Worm (Caenorhabditis elegans) whole organism, L4 larva: ENCODE results near the gene grd-9.

Experiments
- F10B5.3 ChIP-seq: sonication (generic microtip); optimal IDR thresholded peaks from 2 replicates; lab custom pipeline; 2016; ENCODE audit warnings: mild to moderate bottlenecking, missing genetic modification characterization, missing compliant biosample characterization
- F49E8.2 ChIP-seq: sonication (generic microtip); optimal IDR thresholded peaks from 2 replicates; lab custom pipeline; 2016; ENCODE audit warnings: missing compliant biosample characterization, mild to moderate bottlenecking, missing genetic modification characterization, borderline replicate concordance
- T20F7.1 ChIP-seq: fragments of 200-800 bp; sonication (Bioruptor generic); optimal IDR thresholded peaks from 2 replicates; lab custom pipeline; 2018; ENCODE audit warnings: mild to moderate bottlenecking, missing genetic modification characterization, missing compliant biosample characterization
- T26A8.4 ChIP-seq: fragments of 200-800 bp; sonication (Bioruptor generic); IDR thresholded peaks from 2 replicates; pipeline ENCODE4 v1.3.6; 2022; ENCODE audit warnings: missing genetic modification characterization, missing compliant biosample characterization
- Y75B8A.6 ChIP-seq: fragments of 200-800 bp; sonication (Bioruptor generic); IDR thresholded peaks from 2 replicates; pipeline ENCODE4 v1.3.6; 2022; ENCODE audit warnings: missing genetic modification reagents, missing genetic modification characterization, missing compliant biosample characterization
- ZK337.2 ChIP-seq: fragments of 200-800 bp; sonication (Bioruptor generic); IDR thresholded peaks from 2 replicates; pipeline ENCODE4 v1.3.6; 2022; ENCODE audit warnings: missing genetic modification reagents, missing genetic modification characterization, missing compliant biosample characterization
- aha-1 ChIP-seq: fragments of 150-350 bp; peaks from one replicate; lab custom pipeline; 2014; ENCODE audit warnings: missing biosample characterization, missing genetic modification characterization
- ceh-20 ChIP-seq: fragments of 200-800 bp; sonication (Bioruptor generic); IDR thresholded peaks from 2 replicates; pipeline ENCODE4 v1.3.6; 2022; ENCODE audit warnings: missing genetic modification reagents, missing genetic modification characterization, missing compliant biosample characterization
- ceh-28 ChIP-seq: fragments of 150-350 bp; optimal IDR thresholded peaks from 2 replicates; lab custom pipeline; 2014; ENCODE audit warnings: missing biosample characterization, missing genetic modification reagents, missing genetic modification characterization
- ctbp-1 ChIP-seq: fragments of 200-800 bp; sonication (Bioruptor generic); IDR thresholded peaks from 2 replicates; pipeline ENCODE4 v1.3.6; 2022; ENCODE audit warnings: missing genetic modification reagents, missing genetic modification characterization, missing compliant biosample characterization
- daf-12 ChIP-seq: fragments of 150-350 bp; optimal IDR thresholded peaks from 2 replicates; lab custom pipeline; 2014; ENCODE audit warnings: missing biosample characterization, missing genetic modification reagents, missing genetic modification characterization
- daf-16 ChIP-seq, 3 experiments: sonication (generic microtip); optimal IDR thresholded peaks; 2 replicates each; lab custom pipeline; 2016 to 2017; ENCODE audit warnings: missing genetic modification characterization in 3 of 3, missing genetic modification reagents in 3 of 3, mild to moderate bottlenecking in 2 of 3, missing compliant biosample characterization in 2 of 3, missing biosample characterization in 1 of 3, moderate library complexity in 1 of 3
- daf-19 ChIP-seq: fragments of 200-800 bp; sonication (Bioruptor generic); conservative IDR thresholded peaks from 2 replicates; pipeline ENCODE4 v1.3.6; 2022; ENCODE audit warnings: missing genetic modification characterization, missing compliant biosample characterization
- daf-8 ChIP-seq: fragments of 200-800 bp; sonication (Bioruptor generic); IDR thresholded peaks from 2 replicates; pipeline ENCODE4 v1.3.6; 2022; ENCODE audit warnings: missing genetic modification characterization, missing compliant biosample characterization
- dpl-1 ChIP-seq: fragments of 150-350 bp; optimal IDR thresholded peaks from 2 replicates; lab custom pipeline; 2014; ENCODE audit warnings: missing biosample characterization, missing genetic modification reagents, missing genetic modification characterization
- fkh-10 ChIP-seq: fragments of 150-350 bp; optimal IDR thresholded peaks from 2 replicates; lab custom pipeline; 2014; ENCODE audit warnings: missing biosample characterization, missing genetic modification reagents, missing genetic modification characterization
- fos-1 ChIP-seq: fragments of 150-350 bp; optimal IDR thresholded peaks from 2 replicates; lab custom pipeline; 2014; ENCODE audit warnings: missing biosample characterization, missing genetic modification characterization
- hif-1 ChIP-seq, 2 experiments: sonication (generic microtip); optimal IDR thresholded peaks; 2 replicates each; lab custom pipeline; 2016 to 2017; ENCODE audit warnings: missing compliant biosample characterization in 2 of 2, missing genetic modification characterization in 2 of 2, missing genetic modification reagents in 2 of 2, missing genotype in 2 of 2, mild to moderate bottlenecking in 1 of 2
- hlh-30 ChIP-seq: sonication (generic microtip); optimal IDR thresholded peaks from 2 replicates; lab custom pipeline; 2017; ENCODE audit warnings: antibody characterized with exemption, mild to moderate bottlenecking, missing genetic modification characterization, missing compliant biosample characterization; ENCODE audit not compliant: insufficient read depth
- hmg-1.1 ChIP-seq: fragments of 200-800 bp; sonication (Bioruptor generic); IDR thresholded peaks from 2 replicates; pipeline ENCODE4 v1.3.6; 2022; ENCODE audit warnings: missing genetic modification reagents, missing genetic modification characterization, missing compliant biosample characterization
- jun-1 ChIP-seq: fragments of 150-350 bp; optimal IDR thresholded peaks from 2 replicates; lab custom pipeline; 2014; ENCODE audit warnings: missing biosample characterization, missing genetic modification reagents, missing genetic modification characterization
- lim-7 ChIP-seq: fragments of 200-800 bp; sonication (Bioruptor generic); IDR thresholded peaks from 2 replicates; pipeline ENCODE4 v1.3.6; 2022; ENCODE audit warnings: missing genetic modification characterization, missing compliant biosample characterization
- lin-13 ChIP-seq: fragments of 150-350 bp; optimal IDR thresholded peaks from 2 replicates; lab custom pipeline; 2014; ENCODE audit warnings: missing biosample characterization, missing genetic modification reagents, missing genetic modification characterization
- madf-5 ChIP-seq, 2 experiments: fragments of 200-800 bp; sonication (Bioruptor generic); IDR thresholded peaks; 2 replicates each; pipeline ENCODE4 v1.3.6; 2022; ENCODE audit warnings: missing compliant biosample characterization in 2 of 2, missing genetic modification characterization in 2 of 2
- mep-1 ChIP-seq: fragments of 150-350 bp; sonication (generic microtip); optimal IDR thresholded peaks from 3 replicates; lab custom pipeline; 2014; ENCODE audit warnings: missing biosample characterization, missing genetic modification characterization
- mes-2 ChIP-seq: sonication (generic microtip); optimal IDR thresholded peaks from 2 replicates; lab custom pipeline; 2016; ENCODE audit warnings: missing genotype, mild to moderate bottlenecking, missing genetic modification characterization, missing compliant biosample characterization; ENCODE audit not compliant: poor library complexity, severe bottlenecking
- mxl-2 ChIP-seq: fragments of 200-800 bp; sonication (Bioruptor generic); conservative IDR thresholded peaks from 2 replicates; pipeline ENCODE4 v1.3.6; 2022; ENCODE audit warnings: missing genetic modification reagents, missing genetic modification characterization, missing compliant biosample characterization
- mxl-3 ChIP-seq: fragments of 200-800 bp; sonication (Bioruptor generic); optimal IDR thresholded peaks from 2 replicates; lab custom pipeline; 2018; ENCODE audit warnings: mild to moderate bottlenecking, missing genetic modification characterization, missing compliant biosample characterization
- nhr-11 ChIP-seq: fragments of 150-350 bp; optimal IDR thresholded peaks from 2 replicates; lab custom pipeline; 2014; ENCODE audit warnings: missing biosample characterization, missing genetic modification characterization
- nhr-111 ChIP-seq: fragments of 200-800 bp; sonication (Bioruptor generic); optimal IDR thresholded peaks from 2 replicates; lab custom pipeline; 2018; ENCODE audit warnings: mild to moderate bottlenecking, missing genetic modification characterization, missing compliant biosample characterization
- nhr-237 ChIP-seq: sonication (generic microtip); optimal IDR thresholded peaks from 2 replicates; lab custom pipeline; 2017; ENCODE audit warnings: missing biosample characterization, missing genetic modification characterization
- nhr-42 ChIP-seq: fragments of 200-800 bp; sonication (Bioruptor generic); IDR thresholded peaks from 2 replicates; pipeline ENCODE4 v1.3.6; 2022; ENCODE audit warnings: missing genetic modification characterization, missing compliant biosample characterization
- nhr-48 ChIP-seq: sonication (generic microtip); optimal IDR thresholded peaks from 2 replicates; lab custom pipeline; 2016; ENCODE audit warnings: mild to moderate bottlenecking, missing genetic modification characterization, missing compliant biosample characterization
- nhr-6 ChIP-seq: fragments of 150-350 bp; optimal IDR thresholded peaks from 2 replicates; lab custom pipeline; 2014; ENCODE audit warnings: missing biosample characterization, missing genetic modification characterization
- php-3 ChIP-seq: fragments of 200-800 bp; sonication (Bioruptor generic); IDR thresholded peaks from 2 replicates; pipeline ENCODE4 v1.3.6; 2022; ENCODE audit warnings: missing genetic modification reagents, missing genetic modification characterization, missing compliant biosample characterization
- rbr-2 ChIP-seq: sonication (generic microtip); optimal IDR thresholded peaks from 2 replicates; lab custom pipeline; 2016; ENCODE audit warnings: missing genotype, missing genetic modification characterization, missing compliant biosample characterization
- snpc-4 ChIP-seq: fragments of 150-350 bp; optimal IDR thresholded peaks from 2 replicates; lab custom pipeline; 2014; ENCODE audit warnings: missing biosample characterization, missing genetic modification characterization
- tra-1 ChIP-seq: fragments of 200-800 bp; sonication (Bioruptor generic); IDR thresholded peaks from 2 replicates; pipeline ENCODE4 v1.3.6; 2022; ENCODE audit warnings: missing genetic modification reagents, missing genetic modification characterization, missing compliant biosample characterization
- unc-39 ChIP-seq: sonication (generic microtip); optimal IDR thresholded peaks from 2 replicates; lab custom pipeline; 2017; ENCODE audit warnings: missing biosample characterization, missing genetic modification characterization
- unc-62 ChIP-seq, 3 experiments: fragments of 150-350 bp in 1 of 3; sonication (generic microtip); optimal IDR thresholded peaks in 2 of 3; peaks in 1 of 3; 1 replicate in 1 of 3; 2 replicates in 2 of 3; lab custom pipeline; 2014 to 2017; ENCODE audit warnings: missing biosample characterization in 3 of 3, missing genetic modification characterization in 3 of 3, missing genetic modification reagents in 3 of 3, missing genotype in 1 of 3
- vab-7 ChIP-seq: fragments of 200-800 bp; sonication (Bioruptor generic); IDR thresholded peaks from 2 replicates; pipeline ENCODE4 v1.3.6; 2022; ENCODE audit warnings: missing genetic modification reagents, missing genetic modification characterization, missing compliant biosample characterization
- zip-2 ChIP-seq: fragments of 150-350 bp; optimal IDR thresholded peaks from 2 replicates; lab custom pipeline; 2014; ENCODE audit warnings: missing biosample characterization, missing genetic modification characterization

grd-9 gene

DNA sequence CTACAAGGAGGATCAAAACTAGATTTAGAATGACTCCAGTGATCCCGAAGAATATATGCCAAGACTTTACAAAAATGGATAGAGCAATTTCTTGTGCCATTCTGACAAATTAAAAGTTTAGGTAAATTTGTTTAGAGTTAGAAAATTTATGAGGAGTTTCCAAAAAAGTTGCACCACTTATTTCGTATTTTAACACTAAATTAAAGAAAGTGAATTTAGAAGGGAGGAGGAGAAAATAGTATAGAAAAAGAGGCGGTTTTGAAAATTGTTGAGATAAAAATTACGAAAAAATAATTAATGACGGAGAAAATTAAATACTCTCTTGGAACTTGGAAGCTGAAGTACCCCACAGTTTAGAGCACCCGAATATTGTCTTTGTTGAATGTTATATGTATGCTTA lies 11.1 kb downstream of the grd-9 start, which contains the start of gene srd-15:
Gene srd-15 (minus strand): TSS at position 101 of the 400 bp plus-strand sequence.
- TF ChIP-seq lim-7 (GFP tag; lab: Robert Waterston, UW), result no peak
- no peak for TF ChIP-seq nhr-48
- TF ChIP-seq vab-7, result no peak

DNA sequence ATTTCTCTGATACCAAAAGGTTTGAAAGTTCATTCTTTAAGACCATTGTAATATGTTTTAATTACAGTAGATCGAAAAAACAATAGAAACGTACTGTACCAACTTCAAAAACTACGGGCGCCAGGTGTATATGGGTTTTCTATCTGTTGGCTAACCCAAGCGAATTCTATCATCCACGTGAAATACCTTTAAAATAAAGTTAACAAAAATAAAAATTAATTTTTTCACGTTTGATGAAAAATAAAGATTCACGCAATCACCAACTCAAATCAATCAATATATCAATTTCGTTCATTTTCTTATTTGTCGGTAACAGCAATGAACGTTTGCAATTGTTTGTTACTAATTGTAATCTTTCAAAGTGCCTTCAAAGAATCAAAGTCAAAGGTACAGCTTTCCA lies 12.0 kb downstream of the grd-9 start, which contains the start of gene C04E6.4:
Gene C04E6.4 (plus strand): TSS at position 301 of the 400 bp plus-strand sequence.
- no peak for TF ChIP-seq unc-39
- TF ChIP-seq daf-12, result no peak
- TF ChIP-seq madf-5 (GFP tag; IDR thresholded peaks at IDR 0.05; lab: Robert Waterston, UW), result no peak
- TF ChIP-seq nhr-111, result no peak
- no peak for TF ChIP-seq zip-2 (tag; lab: Kevin White, UChicago)
- no peak for TF ChIP-seq T26A8.4 (GFP tag; lab: Robert Waterston, UW)
- no peak for TF ChIP-seq tra-1
- no peak for TF ChIP-seq mep-1
- TF ChIP-seq hmg-1.1, result no peak
- TF ChIP-seq nhr-237 (tag; lab: Kevin White, UChicago), result no peak
- no peak for TF ChIP-seq nhr-6 (tag; lab: Kevin White, UChicago)

DNA sequence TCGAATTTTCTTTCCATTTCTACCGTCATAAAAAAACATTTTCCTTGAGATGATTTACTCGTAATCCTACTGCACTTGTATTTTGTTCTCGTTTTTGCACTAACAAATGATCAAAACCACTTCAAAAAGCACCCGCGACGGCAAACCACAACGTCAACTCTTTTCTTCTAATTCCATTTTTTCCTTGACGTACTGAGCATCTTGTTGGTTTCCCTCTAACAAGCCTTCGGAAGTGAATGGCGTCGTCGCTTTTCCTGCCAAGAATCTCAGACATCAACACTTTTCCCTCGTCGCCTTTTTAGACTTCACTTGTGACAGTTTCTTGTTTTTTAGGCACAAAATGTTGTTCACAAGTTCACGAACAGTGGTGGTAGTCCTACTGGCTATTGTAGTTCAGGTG lies 17.3 kb downstream of the grd-9 start, which contains the start of gene C04E6.13:
Gene C04E6.13 (plus strand): TSS at position 301 of the 400 bp plus-strand sequence.
- TF ChIP-seq unc-62 (GFP tag; optimal IDR thresholded peaks at IDR 0.05 in 1 of 2; lab: Kevin White, UChicago), result peak in 1 of 2 experiments; percentile 15
- no peak for TF ChIP-seq unc-62 (tag; optimal IDR thresholded peaks at IDR 0.05; lab: Kevin White, UChicago)
- no peak for TF ChIP-seq php-3 (GFP tag; lab: Robert Waterston, UW)
- no peak for TF ChIP-seq aha-1 (tag; lab: Kevin White, UChicago)
- TF ChIP-seq fos-1 (tag; lab: Kevin White, UChicago), result no peak
- no peak for TF ChIP-seq unc-39

DNA sequence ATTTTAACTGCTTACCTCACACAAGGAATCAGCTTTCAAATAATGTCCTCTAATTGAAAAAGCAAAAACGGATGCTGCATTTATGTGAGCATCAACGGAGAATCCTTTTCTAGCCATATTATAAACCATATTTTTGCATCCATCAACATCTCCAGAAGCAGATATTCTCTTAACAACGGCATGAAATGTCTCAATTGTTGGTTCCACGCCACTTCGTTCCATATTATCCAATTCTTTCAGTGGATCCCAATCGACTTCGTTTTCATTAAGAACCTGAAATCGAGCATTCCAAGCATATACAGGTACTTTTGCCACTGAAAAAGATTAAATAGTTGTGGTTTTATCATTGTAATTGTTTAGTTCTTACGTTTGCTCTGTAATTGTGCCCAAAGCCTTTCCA lies 21.7 kb downstream of the grd-9 start:
- TF ChIP-seq daf-19, result no peak
- peak in 1 of 2 experiments; percentile 90 for TF ChIP-seq unc-62 (GFP tag; optimal IDR thresholded peaks at IDR 0.05 in 1 of 2; lab: Kevin White, UChicago)
- no peak for TF ChIP-seq unc-62 (tag; optimal IDR thresholded peaks at IDR 0.05; lab: Kevin White, UChicago)
- TF ChIP-seq mxl-3 (GFP tag; lab: Kevin White, UChicago), result no peak
- no peak for TF ChIP-seq ctbp-1

DNA sequence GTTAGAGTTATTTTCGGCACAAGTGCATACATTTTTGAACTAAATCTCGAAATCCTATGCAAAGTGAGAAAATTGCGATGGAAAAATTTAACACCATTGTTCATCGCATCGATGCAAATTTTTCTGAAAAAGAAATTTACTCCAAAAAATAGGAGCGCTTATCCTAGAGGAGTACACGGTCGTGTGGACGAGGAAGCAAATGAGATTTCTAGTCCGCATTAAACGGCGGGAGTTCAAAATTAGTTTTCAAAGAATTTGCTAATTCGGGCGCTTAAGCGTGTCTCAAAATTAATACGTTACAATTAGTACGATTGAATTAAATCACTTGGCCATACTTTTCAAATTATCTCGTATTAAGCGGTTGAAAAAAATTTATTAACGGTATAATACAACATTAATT lies 22.6 kb downstream of the grd-9 start, which contains the start of gene lrpr-1:
Gene lrpr-1 (minus strand): TSS at position 185 of the 400 bp plus-strand sequence.
- TF ChIP-seq lin-13 (GFP tag; lab: Kevin White, UChicago) (peak; percentile 12), aha-1 (tag; lab: Kevin White, UChicago) (peak; percentile 84), rbr-2 (tag; lab: Kevin White, UChicago) (peak; percentile 65), T20F7.1 (GFP tag; lab: Kevin White, UChicago) (peak; percentile 81), hif-1 (tag; optimal IDR thresholded peaks at IDR 0.05; lab: Kevin White, UChicago) (peak in 1 of 2 experiments; percentile 92), nhr-6 (tag; lab: Kevin White, UChicago) (peak; percentile 75), hmg-1.1 (peak; percentile 66), daf-16 (GFP tag; optimal IDR thresholded peaks at IDR 0.05; lab: Kevin White, UChicago) (peak in 1 of 2 experiments; percentile 49), daf-16 (tag; optimal IDR thresholded peaks at IDR 0.05; lab: Kevin White, UChicago) (no peak), fkh-10 (GFP tag; lab: Kevin White, UChicago) (peak; percentile 3), ZK337.2 (GFP tag; lab: Robert Waterston, UW) (peak; percentile 97), nhr-42 (no peak), Y75B8A.6 (GFP tag; lab: Robert Waterston, UW) (no peak), hlh-30 (tag; lab: Kevin White, UChicago) (peak; percentile 52), jun-1 (tag; lab: Kevin White, UChicago) (peak; percentile 30), ceh-28 (tag; lab: Kevin White, UChicago) (no peak), ceh-20 (GFP tag; lab: Robert Waterston, UW) (peak; percentile 78), zip-2 (tag; lab: Kevin White, UChicago) (no peak), nhr-11 (tag; lab: Kevin White, UChicago) (peak; percentile 43), dpl-1 (GFP tag; lab: Kevin White, UChicago) (peak; percentile 99), F10B5.3 (peak; percentile 55), mxl-2 (0 out of 2 replicates have a peak, but pooled peaks have one; percentile 49), madf-5 (GFP tag; IDR thresholded peaks at IDR 0.05; lab: Robert Waterston, UW) (0 out of 4 replicates have a peak, but pooled peaks of 1 of the 2 experiments have one; percentile 81), nhr-111 (no peak), mes-2 (tag; lab: Kevin White, UChicago) (peak; percentile 99), F49E8.2 (tag; lab: Kevin White, UChicago) (peak; percentile 52), daf-8 (GFP tag; lab: Robert Waterston, UW) (no peak), snpc-4 (no peak)
